Fruit fly (Drosophila melanogaster) whole organism, embryonic: Measurements from ENCODE around the gene CG32551.

Experiments
- Drgx ChIP-seq: fragments of 200-800 bp; sonication (Bioruptor generic); IDR thresholded peaks from 2 replicates; pipeline ENCODE4 v1.3.6; 2022; ENCODE audit warnings: missing biosample characterization, missing genetic modification characterization
- Fer3 ChIP-seq: fragments of 200-800 bp; sonication (Bioruptor generic); optimal IDR thresholded peaks from 2 replicates; lab custom pipeline; 2018; ENCODE audit warnings: missing biosample characterization, mild to moderate bottlenecking, missing genetic modification characterization, moderate library complexity
- Lpt ChIP-seq: fragments of >200 bp; optimal IDR thresholded peaks from 2 replicates; lab custom pipeline; 2018; ENCODE audit warnings: missing biosample characterization, missing genetic modification characterization

DNA sequence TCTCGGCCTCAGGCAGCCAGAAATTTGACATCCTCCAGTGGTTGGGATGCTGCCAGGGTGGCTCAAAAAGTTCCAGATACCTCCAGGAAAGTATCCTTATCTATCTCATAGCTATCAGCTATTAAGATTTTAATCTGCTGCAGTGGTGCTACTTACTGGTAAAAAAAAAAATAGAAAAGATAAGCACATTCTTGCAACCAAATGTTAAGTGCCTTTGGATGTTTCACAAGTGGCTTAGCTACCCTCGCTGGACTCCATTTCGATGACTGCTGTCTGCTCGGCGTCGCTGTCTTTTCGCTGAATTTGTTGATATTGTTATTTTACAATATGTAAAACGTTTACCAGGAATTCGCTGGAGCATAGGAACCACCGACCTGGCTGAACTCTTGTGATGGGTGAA is 14.0 kb downstream of the CG32551 start:
- no peak for TF ChIP-seq Drgx (GFP tag; lab: Robert Waterston, UW)
- no peak for TF ChIP-seq Fer3 (tag; lab: Kevin White, UChicago)
- TF ChIP-seq Lpt (GFP tag; lab: Kevin White, UChicago) = no peak
